Fruit fly (Drosophila melanogaster) whole organism, embryonic: ENCODE data around the gene CG6695.

Experiments used
- Asciz ChIP-seq: fragments of 200-800 bp; sonication (Bioruptor generic); optimal IDR thresholded peaks from 2 replicates; lab custom pipeline; 2017; ENCODE audit warnings: missing biosample characterization, mild to moderate bottlenecking, missing genetic modification characterization, missing genetic modification reagents
- CG10274 ChIP-seq: fragments of 200-800 bp; sonication (Bioruptor generic); optimal IDR thresholded peaks from 3 replicates; lab custom pipeline; 2017; ENCODE audit warnings: missing biosample characterization, mild to moderate bottlenecking, missing genetic modification characterization
- CG10654 ChIP-seq: fragments of 200-800 bp; sonication (Bioruptor generic); optimal IDR thresholded peaks from 2 replicates; lab custom pipeline; 2016; ENCODE audit warnings: missing biosample characterization, missing genetic modification characterization
- CG11093 ChIP-seq: fragments of 200-800 bp; sonication (Bioruptor generic); IDR thresholded peaks from 3 replicates; pipeline ENCODE4 v1.3.6; 2022; ENCODE audit warnings: missing biosample characterization, missing genetic modification characterization
- CG12155 ChIP-seq: fragments of 200-800 bp; sonication (Bioruptor generic); optimal IDR thresholded peaks from 3 replicates; lab custom pipeline; 2016; ENCODE audit warnings: missing biosample characterization, missing genetic modification characterization
- CG12391 ChIP-seq: fragments of 200-800 bp; sonication (Bioruptor generic); optimal IDR thresholded peaks from 3 replicates; lab custom pipeline; 2018; ENCODE audit warnings: missing biosample characterization, mild to moderate bottlenecking, missing genetic modification characterization, moderate library complexity
- CG13123 ChIP-seq: fragments of 200-800 bp; sonication (Bioruptor generic); optimal IDR thresholded peaks from 2 replicates; lab custom pipeline; 2016; ENCODE audit warnings: missing biosample characterization, missing genetic modification characterization
- CG13287 ChIP-seq: fragments of 200-800 bp; sonication (Bioruptor generic); IDR thresholded peaks from 2 replicates; pipeline ENCODE4 v1.3.6; 2022; ENCODE audit warnings: missing biosample characterization, missing genetic modification characterization; ENCODE audit not compliant: partially characterized antibody
- CG1792 ChIP-seq: fragments of 200-800 bp; sonication (Bioruptor generic); optimal IDR thresholded peaks from 2 replicates; lab custom pipeline; 2016; ENCODE audit warnings: missing biosample characterization, missing genetic modification characterization
- CG18764 ChIP-seq: fragments of 200-800 bp; sonication (Bioruptor generic); optimal IDR thresholded peaks from 3 replicates; lab custom pipeline; 2016; ENCODE audit warnings: missing biosample characterization, missing genetic modification characterization
- CG31365 ChIP-seq: fragments of 200-800 bp; sonication (Bioruptor generic); optimal IDR thresholded peaks from 2 replicates; lab custom pipeline; 2018; ENCODE audit warnings: missing biosample characterization, mild to moderate bottlenecking, missing genetic modification characterization
- CG31441 ChIP-seq: fragments of 200-800 bp; sonication (Bioruptor generic); IDR thresholded peaks from 2 replicates; pipeline ENCODE4 v1.3.6; 2022; ENCODE audit warnings: missing biosample characterization, missing genetic modification characterization
- CG42726 ChIP-seq: fragments of 200-800 bp; sonication (Bioruptor generic); IDR thresholded peaks from 2 replicates; pipeline ENCODE4 v1.3.6; 2022; ENCODE audit warnings: missing biosample characterization, missing genetic modification characterization; ENCODE audit not compliant: partially characterized antibody
- CG8281 ChIP-seq: fragments of 200-800 bp; sonication (Bioruptor generic); optimal IDR thresholded peaks from 2 replicates; lab custom pipeline; 2018; ENCODE audit warnings: missing biosample characterization, mild to moderate bottlenecking, missing genetic modification characterization, moderate library complexity
- CG9932 ChIP-seq: fragments of 200-800 bp; sonication (Bioruptor generic); IDR thresholded peaks from 2 replicates; pipeline ENCODE4 v1.3.6; 2022; ENCODE audit warnings: missing biosample characterization, missing genetic modification characterization
- CoRest ChIP-seq: fragments of 200-800 bp; sonication (Bioruptor generic); optimal IDR thresholded peaks from 3 replicates; lab custom pipeline; 2018; ENCODE audit warnings: missing biosample characterization, mild to moderate bottlenecking, missing genetic modification characterization, moderate library complexity
- Dfd ChIP-seq, 2 experiments: fragments of >200 bp; optimal IDR thresholded peaks; 2 replicates each; lab custom pipeline; 2017; ENCODE audit warnings: missing biosample characterization in 2 of 2, missing genetic modification characterization in 2 of 2
- H2.0 ChIP-seq: fragments of 200-800 bp; sonication (Bioruptor generic); IDR thresholded peaks from 2 replicates; pipeline ENCODE4 v1.3.6; 2022; ENCODE audit warnings: missing biosample characterization, missing genetic modification characterization
- MTF-1 ChIP-seq: fragments of 200-800 bp; sonication (Bioruptor generic); optimal IDR thresholded peaks from 2 replicates; lab custom pipeline; 2018; ENCODE audit warnings: missing biosample characterization, mild to moderate bottlenecking, missing genetic modification characterization, borderline replicate concordance
- Myb ChIP-seq: fragments of 200-800 bp; sonication (Bioruptor generic); optimal IDR thresholded peaks from 2 replicates; lab custom pipeline; 2016; ENCODE audit warnings: missing biosample characterization, missing genetic modification characterization
- Neu2 ChIP-seq: fragments of 200-800 bp; sonication (Bioruptor generic); optimal IDR thresholded peaks from 3 replicates; lab custom pipeline; 2016; ENCODE audit warnings: missing biosample characterization, missing genetic modification characterization, borderline replicate concordance
- Nf-YC ChIP-seq: fragments of 200-800 bp; optimal IDR thresholded peaks from 3 replicates; lab custom pipeline; 2019; ENCODE audit warnings: missing biosample characterization, mild to moderate bottlenecking, missing genetic modification characterization, moderate library complexity
- TFAM ChIP-seq: fragments of 200-800 bp; sonication (Bioruptor generic); optimal IDR thresholded peaks from 2 replicates; lab custom pipeline; 2017; ENCODE audit warnings: missing biosample characterization, missing genetic modification characterization, inconsistent platforms
- abd-A ChIP-seq: fragments of 200-800 bp; sonication (Bioruptor generic); optimal IDR thresholded peaks from 3 replicates; lab custom pipeline; 2019; ENCODE audit warnings: missing biosample characterization, mild to moderate bottlenecking, missing genetic modification characterization, moderate library complexity
- ara ChIP-seq: fragments of 200-800 bp; sonication (Bioruptor generic); IDR thresholded peaks from 2 replicates; pipeline ENCODE4 v1.3.6; 2022; ENCODE audit warnings: missing biosample characterization, missing genetic modification characterization
- btn ChIP-seq: fragments of 200-800 bp; sonication (Bioruptor generic); optimal IDR thresholded peaks from 2 replicates; lab custom pipeline; 2016; ENCODE audit warnings: missing biosample characterization, missing genetic modification characterization
- chinmo ChIP-seq: fragments of 200-800 bp; sonication (Bioruptor generic); IDR thresholded peaks from 4 replicates; pipeline ENCODE4 v1.3.6; 2022; ENCODE audit warnings: missing biosample characterization, missing genetic modification characterization; ENCODE audit not compliant: partially characterized antibody
- dan ChIP-seq: fragments of 200-800 bp; sonication (Bioruptor generic); IDR thresholded peaks from 2 replicates; pipeline ENCODE4 v1.3.6; 2022; ENCODE audit warnings: missing biosample characterization, missing genetic modification characterization
- kni ChIP-seq: fragments of 200-800 bp; sonication (Bioruptor generic); optimal IDR thresholded peaks from 3 replicates; lab custom pipeline; 2017; ENCODE audit warnings: mild to moderate bottlenecking, missing biosample characterization, missing genetic modification reagents, missing genetic modification characterization
- lmd ChIP-seq: fragments of 200-800 bp; sonication (Bioruptor generic); IDR thresholded peaks from 2 replicates; pipeline ENCODE4 v1.3.6; 2022; ENCODE audit warnings: missing biosample characterization, missing genetic modification characterization
- onecut ChIP-seq: fragments of 200-800 bp; sonication (Bioruptor generic); IDR thresholded peaks from 2 replicates; pipeline ENCODE4 v1.3.6; 2022; ENCODE audit warnings: missing biosample characterization, missing genetic modification characterization
- phol ChIP-seq: fragments of 200-800 bp; sonication (Bioruptor generic); optimal IDR thresholded peaks from 3 replicates; lab custom pipeline; 2018; ENCODE audit warnings: missing biosample characterization, mild to moderate bottlenecking, missing genetic modification characterization, moderate library complexity
- pita ChIP-seq: fragments of 200-800 bp; sonication (Bioruptor generic); optimal IDR thresholded peaks from 2 replicates; lab custom pipeline; 2017; ENCODE audit warnings: missing biosample characterization, mild to moderate bottlenecking, missing genetic modification characterization
- sima ChIP-seq: fragments of 200-800 bp; sonication (Bioruptor generic); optimal IDR thresholded peaks from 2 replicates; lab custom pipeline; 2016; ENCODE audit warnings: missing biosample characterization, missing genetic modification characterization
- sob ChIP-seq: fragments of 200-800 bp; sonication (Bioruptor generic); IDR thresholded peaks from 2 replicates; pipeline ENCODE4 v1.3.6; 2022; ENCODE audit warnings: missing biosample characterization, missing genetic modification characterization

Gene CG6695

DNA sequence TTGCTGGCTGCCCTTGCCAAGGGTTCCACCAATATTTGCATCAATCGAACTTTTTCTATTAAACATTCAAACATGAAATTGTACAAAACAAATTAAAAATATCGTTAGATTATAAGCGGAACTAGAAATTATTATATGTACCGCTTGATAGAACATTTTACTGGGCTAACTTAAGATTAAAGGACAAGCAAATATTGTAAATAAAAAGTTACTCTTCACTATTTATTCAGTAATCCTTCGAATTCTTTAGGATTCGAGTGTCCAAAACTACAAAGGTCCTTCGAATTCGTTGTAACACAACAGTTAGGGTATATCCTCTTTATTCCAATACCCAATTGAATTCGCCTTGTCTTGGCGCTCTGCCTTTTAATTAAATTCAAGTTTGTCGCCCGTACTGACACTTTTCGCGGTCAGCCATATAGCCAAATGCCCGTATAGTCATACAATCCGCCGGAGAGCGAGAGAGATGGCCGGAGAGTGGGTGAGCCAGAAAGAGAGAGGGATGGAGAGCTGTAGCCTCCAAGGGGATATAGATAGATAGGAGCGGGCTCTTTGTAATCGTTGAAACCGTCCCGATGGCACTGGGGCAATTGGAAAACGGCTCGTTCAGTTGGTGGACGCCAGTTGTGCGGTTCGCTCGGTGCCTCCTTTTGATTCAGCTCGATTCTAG lies 12.7 kb downstream of the CG6695 start (continued):
- TF ChIP-seq Nf-YC (peak; percentile 35), sima (GFP tag; lab: Kevin White, UChicago) (no peak), CG13123 (GFP tag; lab: Kevin White, UChicago) (no peak), Asciz (GFP tag; lab: Kevin White, UChicago) (no peak), lmd (GFP tag; lab: Robert Waterston, UW) (peak; percentile 31; the same call in 1 of the 2 replicates), CG18764 (GFP tag; lab: Kevin White, UChicago) (no peak), sob (GFP tag; lab: Robert Waterston, UW) (0 out of 2 replicates have a peak, but pooled peaks have one; percentile 10), CG9932 (GFP tag; lab: Robert Waterston, UW) (peak; percentile 41)

DNA sequence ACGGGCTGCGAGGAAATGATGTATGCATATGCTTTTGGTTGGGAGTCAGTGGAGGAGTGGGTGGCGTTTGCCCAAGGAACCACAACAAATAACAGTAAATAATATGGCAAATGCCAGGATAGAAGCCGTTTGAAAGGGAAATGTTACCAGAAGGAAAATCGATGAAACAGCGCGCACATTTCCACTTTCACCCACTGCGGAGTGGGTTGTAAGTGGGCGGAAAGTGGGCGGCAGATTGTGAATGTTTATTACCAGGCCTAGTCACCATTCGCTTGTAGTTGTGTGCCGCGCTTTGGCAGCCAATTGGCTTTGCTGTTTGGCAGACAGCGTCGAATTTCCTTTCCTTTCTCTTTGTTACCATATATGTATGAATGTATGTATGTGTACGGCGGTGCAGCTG lies 16.7 kb downstream of the CG6695 start:
- TF ChIP-seq abd-A (tag; lab: Kevin White, UChicago) (peak; percentile 50), CG10274 (GFP tag; lab: Kevin White, UChicago) (no peak), CG12391 (tag; lab: Kevin White, UChicago) (no peak), CG31441 (GFP tag; lab: Robert Waterston, UW) (no peak), H2.0 (GFP tag; lab: Robert Waterston, UW) (no peak), MTF-1 (GFP tag; lab: Kevin White, UChicago) (no peak), dan (no peak), onecut (GFP tag; lab: Robert Waterston, UW) (peak; percentile 84), CG8281 (tag; lab: Kevin White, UChicago) (no peak), kni (GFP tag; lab: Kevin White, UChicago) (no peak), CG1792 (GFP tag; lab: Kevin White, UChicago) (no peak), phol (tag; lab: Kevin White, UChicago) (no peak), TFAM (GFP tag; lab: Kevin White, UChicago) (no peak), CG10654 (no peak), CG31365 (tag; lab: Kevin White, UChicago) (no peak), CG13287 (no peak), Neu2 (GFP tag; lab: Kevin White, UChicago) (no peak), chinmo (GFP tag; lab: Robert Waterston, UW) (0 out of 4 replicates have a peak, but pooled peaks have one; percentile 6), CG12155 (GFP tag; lab: Kevin White, UChicago) (no peak), btn (GFP tag; lab: Kevin White, UChicago) (no peak), ara (GFP tag; lab: Robert Waterston, UW) (no peak), pita (GFP tag; lab: Kevin White, UChicago) (no peak), CG11093 (GFP tag; lab: Robert Waterston, UW) (no peak), CoRest (tag; lab: Kevin White, UChicago) (no peak), Myb (GFP tag; lab: Kevin White, UChicago) (no peak)
- TF ChIP-seq, all 482 proteins: peak for 3

DNA sequence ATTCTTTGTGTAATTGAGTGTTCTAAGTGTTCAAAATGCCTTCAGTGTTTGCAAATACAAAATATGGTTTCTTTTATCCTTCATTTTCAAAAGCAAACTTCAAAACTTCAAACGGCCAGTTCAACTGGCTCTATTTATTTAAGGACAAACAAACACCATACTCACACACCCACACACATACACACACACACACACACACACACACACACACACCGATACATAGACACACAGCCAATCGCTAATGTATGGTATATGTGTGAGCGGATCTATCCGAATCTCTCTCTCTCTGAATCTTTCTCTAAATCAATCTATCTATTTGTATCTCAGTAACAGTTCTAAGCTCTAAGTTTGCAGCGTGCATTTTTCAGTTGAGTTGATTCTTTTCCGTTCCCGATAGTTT lies 37.9 kb downstream of the CG6695 start:
- TF ChIP-seq CG42726 (GFP tag; lab: Robert Waterston, UW) (no peak), Dfd (GFP tag; optimal IDR thresholded peaks at IDR 0.05; lab: Kevin White, UChicago) (peak in 1 of 2 experiments; percentile 56)
- TF ChIP-seq, all 482 proteins: peak for 1
